Worm (Caenorhabditis elegans) whole organism, young adult: ENCODE data around the gene viro-2.

Experiments used
- F49E8.2 ChIP-seq: sonication (generic microtip); optimal IDR thresholded peaks from 3 replicates; lab custom pipeline; 2017; ENCODE audit warnings: missing genetic modification characterization, mild to moderate bottlenecking, missing compliant biosample characterization, antibody characterized with exemption, moderate library complexity; ENCODE audit not compliant: insufficient read depth
- T26A5.8 ChIP-seq: sonication (generic microtip); optimal IDR thresholded peaks from 2 replicates; lab custom pipeline; 2016; ENCODE audit warnings: missing genetic modification characterization, missing compliant biosample characterization
- Y95B8A.8 ChIP-seq: fragments of 200-800 bp; sonication (Bioruptor generic); IDR thresholded peaks from 2 replicates; pipeline ENCODE4 v1.3.6; 2022; ENCODE audit warnings: missing genetic modification reagents, missing genetic modification characterization, missing compliant biosample characterization
- ama-1 ChIP-seq, 3 experiments: fragments of 150-350 bp in 1 of 3; sonication (generic microtip) in 2 of 3; optimal IDR thresholded peaks; 2 replicates each; lab custom pipeline; 2014 to 2018; ENCODE audit warnings: missing biosample characterization in 2 of 3, missing genetic modification characterization in 2 of 3, missing genetic modification reagents in 2 of 3
- ccch-3 ChIP-seq: fragments of 200-800 bp; sonication (Bioruptor generic); optimal IDR thresholded peaks from 2 replicates; lab custom pipeline; 2018; ENCODE audit warnings: mild to moderate bottlenecking, missing genetic modification characterization, missing compliant biosample characterization
- dpl-1 ChIP-seq: fragments of 150-350 bp; optimal IDR thresholded peaks from 2 replicates; lab custom pipeline; 2014; ENCODE audit warnings: missing biosample characterization, missing genetic modification reagents, missing genetic modification characterization
- hmg-20 ChIP-seq: fragments of 200-800 bp; sonication (Bioruptor generic); IDR thresholded peaks from 2 replicates; pipeline ENCODE4 v1.3.6; 2022; ENCODE audit warnings: missing genetic modification reagents, missing genetic modification characterization, missing compliant biosample characterization
- pha-4 ChIP-seq: fragments of 150-350 bp; sonication (generic microtip); optimal IDR thresholded peaks from 2 replicates; lab custom pipeline; 2014; ENCODE audit warnings: missing biosample characterization, missing genetic modification reagents, missing genetic modification characterization
- repo-1 ChIP-seq: sonication (generic microtip); optimal IDR thresholded peaks from 2 replicates; lab custom pipeline; 2017; ENCODE audit warnings: mild to moderate bottlenecking, missing genetic modification characterization, missing compliant biosample characterization
- rpc-1 ChIP-seq, 2 experiments: fragments of 150-350 bp in 1 of 2; sonication (generic microtip) in 1 of 2; optimal IDR thresholded peaks; 2 replicates each; lab custom pipeline; 2014 to 2018; ENCODE audit warnings: missing biosample characterization in 1 of 2, missing genetic modification characterization in 1 of 2, missing genetic modification reagents in 1 of 2, missing genotype in 1 of 2
- unc-62 ChIP-seq: fragments of 150-350 bp; optimal IDR thresholded peaks from 2 replicates; lab custom pipeline; 2014; ENCODE audit warnings: missing biosample characterization, missing genetic modification reagents, missing genetic modification characterization
- ztf-18 ChIP-seq: sonication (generic microtip); optimal IDR thresholded peaks from 2 replicates; lab custom pipeline; 2016; ENCODE audit warnings: missing genotype, mild to moderate bottlenecking, missing genetic modification characterization, missing compliant biosample characterization
- ztf-25 ChIP-seq: fragments of 200-800 bp; sonication (Bioruptor generic); IDR thresholded peaks from 2 replicates; pipeline ENCODE4 v1.3.6; 2022; ENCODE audit warnings: missing genetic modification reagents, missing genetic modification characterization, missing compliant biosample characterization

ce11 chrIII:7146341-7146740, 17.6 kb downstream of the viro-2 start:
- TF ChIP-seq repo-1 (tag; lab: Kevin White, UChicago) (no peak), unc-62 (GFP tag; lab: Kevin White, UChicago) (no peak), Y95B8A.8 (no peak), pha-4 (no peak), T26A5.8 (tag; lab: Kevin White, UChicago) (no peak), rpc-1 (optimal IDR thresholded peaks at IDR 0.05; lab: Kevin White, UChicago) (no peak), rpc-1 (tag; optimal IDR thresholded peaks at IDR 0.05; lab: Kevin White, UChicago) (no peak), ama-1 (optimal IDR thresholded peaks at IDR 0.05; lab: Kevin White, UChicago) (no peak), ama-1 (GFP tag; optimal IDR thresholded peaks at IDR 0.05; lab: Kevin White, UChicago) (no peak), hmg-20 (GFP tag; lab: Robert Waterston, UW) (no peak), dpl-1 (GFP tag; lab: Kevin White, UChicago) (no peak), ztf-25 (GFP tag; lab: Robert Waterston, UW) (no peak), ccch-3 (GFP tag; lab: Kevin White, UChicago) (no peak), F49E8.2 (no peak), ztf-18 (tag; lab: Kevin White, UChicago) (no peak)
